Fruit fly (Drosophila melanogaster): ENCODE results near the gene Swt1.

Swt1 gene

dm6 chrX:18083528-18084365 lies 6.6 kb downstream of the Swt1 start:
- TF ChIP-seq CG15601 (tag; optimal IDR thresholded peaks at IDR 0.05) = no peak
- peak; percentile 54 for TF ChIP-seq Med (GFP tag)
- no peak for TF ChIP-seq nerfin-2 (GFP tag; IDR thresholded peaks at IDR 0.05; ENCODE audit: partially characterized antibody)
- TF ChIP-seq CG12071 (GFP tag; optimal IDR thresholded peaks at IDR 0.05) = peak; percentile 25
- TF ChIP-seq Bteb2 (GFP tag; optimal IDR thresholded peaks at IDR 0.05) = no peak
- TF ChIP-seq exex (tag; optimal IDR thresholded peaks at IDR 0.05) = peak; percentile 58
- no peak for TF ChIP-seq Ptx1 (GFP tag; IDR thresholded peaks at IDR 0.05)
- no peak for TF ChIP-seq CG12391 (tag; optimal IDR thresholded peaks at IDR 0.05)
- TF ChIP-seq CG14050 (GFP tag; IDR thresholded peaks at IDR 0.05) = no peak
- TF ChIP-seq org-1 (GFP tag; optimal IDR thresholded peaks at IDR 0.05) = no peak
- TF ChIP-seq CG15011 (GFP tag; optimal IDR thresholded peaks at IDR 0.05) = no peak
- TF ChIP-seq pnt (GFP tag; optimal IDR thresholded peaks at IDR 0.05) = no peak
- TF ChIP-seq lmd (GFP tag; IDR thresholded peaks at IDR 0.05) = no peak
- TF ChIP-seq Gug (GFP tag; IDR thresholded peaks at IDR 0.05) = no peak
- no peak for TF ChIP-seq CG8388 (GFP tag; optimal IDR thresholded peaks at IDR 0.05)
- TF ChIP-seq croc (GFP tag; conservative IDR thresholded peaks at IDR 0.05) = no peak
- no peak for TF ChIP-seq Dfd (GFP tag; optimal IDR thresholded peaks at IDR 0.05)
- no peak for TF ChIP-seq ERR (GFP tag; optimal IDR thresholded peaks at IDR 0.05)
- TF ChIP-seq D19A (tag; optimal IDR thresholded peaks at IDR 0.05) = peak; percentile 51
- TF ChIP-seq CG33557 (GFP tag; optimal IDR thresholded peaks at IDR 0.05) = no peak
- no peak for TF ChIP-seq CG18764 (GFP tag; optimal IDR thresholded peaks at IDR 0.05)
- TF ChIP-seq sug (tag; optimal IDR thresholded peaks at IDR 0.05) = peak; percentile 16
- TF ChIP-seq otp (GFP tag; IDR thresholded peaks at IDR 0.05) = peak; percentile 59; the same call in 2 of the 3 replicates
- TF ChIP-seq MBD-R2 (GFP tag; IDR thresholded peaks at IDR 0.05) = no peak
- TF ChIP-seq lov (optimal IDR thresholded peaks at IDR 0.05) = no peak
- TF ChIP-seq lov (GFP tag; IDR thresholded peaks at IDR 0.05) = no peak
- no peak for TF ChIP-seq eyg (GFP tag; optimal IDR thresholded peaks at IDR 0.05)
- TF ChIP-seq Jarid2 (GFP tag; optimal IDR thresholded peaks at IDR 0.05) = no peak
- TF ChIP-seq Sry-δ (GFP tag; optimal IDR thresholded peaks at IDR 0.05) = no peak
- TF ChIP-seq CkIIα-i1 (GFP tag; IDR thresholded peaks at IDR 0.05) = no peak
- peak; percentile 16 for TF ChIP-seq HHEX (GFP tag; optimal IDR thresholded peaks at IDR 0.05)
- no peak for TF ChIP-seq phol (tag; optimal IDR thresholded peaks at IDR 0.05)
- TF ChIP-seq BEAF-32 (GFP tag; optimal IDR thresholded peaks at IDR 0.05) = no peak
- no peak for TF ChIP-seq nom (GFP tag; optimal IDR thresholded peaks at IDR 0.05)
- TF ChIP-seq CG12299 (tag; optimal IDR thresholded peaks at IDR 0.05) = no peak
- no peak for TF ChIP-seq sna (GFP tag; IDR thresholded peaks at IDR 0.05; ENCODE audit: partially characterized antibody)
- TF ChIP-seq ATbp (GFP tag; optimal IDR thresholded peaks at IDR 0.05) = no peak
- no peak for TF ChIP-seq HLHmδ (GFP tag; optimal IDR thresholded peaks at IDR 0.05)
- TF ChIP-seq bigmax (GFP tag; optimal IDR thresholded peaks at IDR 0.05) = no peak
- no peak for TF ChIP-seq corto (GFP tag; optimal IDR thresholded peaks at IDR 0.05)
- TF ChIP-seq CG15073 (GFP tag; optimal IDR thresholded peaks at IDR 0.05) = no peak
- TF ChIP-seq Mad (GFP tag; optimal IDR thresholded peaks at IDR 0.05) = no peak
- no peak for TF ChIP-seq wdn (GFP tag; IDR thresholded peaks at IDR 0.05)
- TF ChIP-seq sob (GFP tag; IDR thresholded peaks at IDR 0.05) = no peak
- peak; percentile 29 for TF ChIP-seq PHDP (tag; optimal IDR thresholded peaks at IDR 0.05)
- TF ChIP-seq salm (tag; optimal IDR thresholded peaks at IDR 0.05) = no peak
- TF ChIP-seq hkb (optimal IDR thresholded peaks at IDR 0.05) = no peak
- TF ChIP-seq hkb (GFP tag; IDR thresholded peaks at IDR 0.05) = no peak
- peak; percentile 4 for TF ChIP-seq CG12219 (GFP tag; optimal IDR thresholded peaks at IDR 0.05)
- TF ChIP-seq CG18599 (GFP tag; optimal IDR thresholded peaks at IDR 0.05) = peak; percentile 30

All from whole organism, embryonic.